Fruit fly (Drosophila melanogaster): ENCODE data around the gene CG43755.

Gene CG43755

DNA sequence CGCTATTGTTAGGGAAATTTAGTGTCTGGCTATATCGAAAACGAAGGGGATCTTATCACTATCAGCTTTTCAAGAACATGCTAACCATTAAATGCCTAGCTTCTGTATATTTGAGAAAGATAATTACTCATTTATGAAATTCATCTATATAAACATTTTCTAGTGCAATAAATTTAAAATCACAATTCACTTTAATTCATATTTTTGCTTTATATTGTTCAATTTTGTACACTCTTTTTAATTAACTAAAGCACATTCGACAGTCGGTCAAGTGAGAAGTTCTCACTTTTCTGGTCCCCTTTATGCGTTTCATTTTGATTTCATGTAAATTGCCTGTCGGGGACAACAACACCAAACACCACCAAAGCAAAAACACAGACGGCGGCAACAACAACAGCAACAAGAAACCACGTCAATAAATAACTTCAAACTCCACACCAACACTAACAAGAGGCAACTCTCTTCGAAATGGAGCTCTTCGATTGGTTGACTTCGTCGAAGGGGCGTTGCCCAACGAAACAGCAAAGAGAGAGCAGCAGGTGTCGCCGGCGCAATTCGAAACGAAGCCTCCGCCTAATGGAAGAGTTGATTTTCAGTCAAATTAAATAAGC, 38.9 kb upstream of the CG43755 start:
- no peak for TF ChIP-seq Vsx2 (GFP tag; optimal IDR thresholded peaks at IDR 0.05; ENCODE audit: partially characterized antibody)
- TF ChIP-seq psq (GFP tag; optimal IDR thresholded peaks at IDR 0.05) = peak; percentile 5

DNA sequence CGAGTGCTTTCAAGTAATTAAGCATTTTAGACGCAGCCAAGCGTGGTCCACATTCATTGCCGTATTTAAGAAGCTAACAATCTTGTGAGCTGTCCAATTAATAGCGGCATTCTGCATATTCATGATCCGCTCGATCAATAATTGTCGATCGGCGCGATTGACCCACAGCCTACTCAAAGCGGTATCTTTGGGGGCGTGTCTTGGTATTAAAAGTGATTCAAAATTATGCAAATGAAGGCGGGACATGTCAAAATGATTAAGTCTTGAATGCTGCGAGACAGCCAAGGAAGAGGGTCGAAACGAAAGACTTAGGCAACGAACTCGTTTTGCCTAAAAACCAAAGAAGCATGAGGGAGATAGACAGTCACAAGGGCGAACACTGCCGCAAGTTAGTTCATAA, 37.3 kb upstream of the CG43755 start:
- TF ChIP-seq jim (GFP tag; optimal IDR thresholded peaks at IDR 0.05) (no peak), h (GFP tag; optimal IDR thresholded peaks at IDR 0.05) (no peak), Sp1 (GFP tag; optimal IDR thresholded peaks at IDR 0.05) (no peak), pan (optimal IDR thresholded peaks at IDR 0.05) (no peak), CrebA (GFP tag; optimal IDR thresholded peaks at IDR 0.05; ENCODE audit: borderline replicate concordance) (no peak), HLH106 (tag; optimal IDR thresholded peaks at IDR 0.05) (no peak), rgr (GFP tag; optimal IDR thresholded peaks at IDR 0.05) (no peak), dsf (GFP tag; optimal IDR thresholded peaks at IDR 0.05; ENCODE audit: borderline replicate concordance) (no peak), CG9705 (GFP tag; optimal IDR thresholded peaks at IDR 0.05) (no peak), Dif (GFP tag; optimal IDR thresholded peaks at IDR 0.05; ENCODE audit: partially characterized antibody) (no peak), Rel (GFP tag; optimal IDR thresholded peaks at IDR 0.05) (no peak), Rel (tag; optimal IDR thresholded peaks at IDR 0.05) (no peak), psq (GFP tag; optimal IDR thresholded peaks at IDR 0.05) (no peak), brk (GFP tag; optimal IDR thresholded peaks at IDR 0.05) (no peak), dl (GFP tag; optimal IDR thresholded peaks at IDR 0.05; ENCODE audit: insufficient read depth in 1 of 2, partially characterized antibody in 2 of 2) (no peak), fru (GFP tag; optimal IDR thresholded peaks at IDR 0.05) (no peak), tai (GFP tag; optimal IDR thresholded peaks at IDR 0.05) (no peak), CG32264 (GFP tag; optimal IDR thresholded peaks at IDR 0.05) (no peak)

DNA sequence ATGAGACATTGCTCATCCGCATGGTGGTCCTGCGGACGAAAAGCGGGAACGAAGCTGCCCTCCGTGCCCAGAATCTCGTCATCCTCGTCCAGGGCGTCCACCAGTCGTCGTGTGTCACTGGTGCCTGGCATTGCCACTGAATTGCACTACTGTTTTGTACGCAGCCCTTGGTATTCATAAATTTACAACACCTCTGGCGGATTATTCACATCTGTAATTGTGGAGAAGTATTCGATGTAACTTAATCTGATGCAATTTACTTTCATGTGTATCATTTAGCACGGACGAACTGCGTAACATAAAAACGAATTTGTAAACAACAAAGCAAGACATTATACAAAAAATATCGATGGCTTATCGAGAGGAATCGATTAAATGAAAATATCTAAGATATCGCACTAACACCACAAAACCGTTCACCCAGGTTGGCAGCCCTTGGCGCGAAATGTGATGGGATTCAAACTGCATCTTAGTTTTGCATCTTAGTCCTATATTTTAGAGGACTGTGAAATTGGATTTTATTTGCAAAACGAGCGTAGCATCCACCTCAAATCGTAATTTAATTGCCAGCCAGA, 28.1 kb upstream of the CG43755 start, which contains the start of gene Ent1:
TSS of gene Ent1 (minus strand) at position 319 of the 575 bp plus-strand sequence.
- TF ChIP-seq HLH106 (tag; optimal IDR thresholded peaks at IDR 0.05) (no peak), Hr83 (GFP tag; optimal IDR thresholded peaks at IDR 0.05; ENCODE audit: poor library complexity, severe bottlenecking) (peak; percentile 0), usp (GFP tag; optimal IDR thresholded peaks at IDR 0.05) (no peak), ey (GFP tag; optimal IDR thresholded peaks at IDR 0.05) (no peak)

DNA sequence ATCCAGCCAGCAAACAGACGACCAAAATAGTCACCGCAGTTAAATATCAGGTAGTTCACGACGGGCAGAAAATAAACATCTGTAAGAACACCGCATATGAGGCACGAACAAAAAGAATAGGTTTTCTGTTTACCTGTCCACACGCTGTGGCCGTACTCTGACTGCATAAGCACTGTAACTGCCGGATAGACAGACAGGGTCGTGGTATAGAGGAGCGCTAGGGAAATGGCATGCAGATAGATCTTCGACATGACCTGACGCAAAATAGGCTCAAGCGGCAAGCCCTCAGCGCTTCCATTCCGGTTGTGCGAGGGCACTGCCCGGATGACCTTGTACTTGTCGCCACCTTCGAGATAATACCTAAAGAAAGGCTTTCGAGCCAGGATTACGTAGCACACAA, 26.7 kb upstream of the CG43755 start:
- TF ChIP-seq Dif (GFP tag; optimal IDR thresholded peaks at IDR 0.05; ENCODE audit: partially characterized antibody) (no peak), foxo (GFP tag; optimal IDR thresholded peaks at IDR 0.05) (no peak), dmrt93B (GFP tag; optimal IDR thresholded peaks at IDR 0.05) (no peak), rgr (GFP tag; optimal IDR thresholded peaks at IDR 0.05) (no peak), Abd-B (GFP tag; optimal IDR thresholded peaks at IDR 0.05) (no peak), CrebA (GFP tag; optimal IDR thresholded peaks at IDR 0.05; ENCODE audit: borderline replicate concordance) (no peak), CG32264 (GFP tag; optimal IDR thresholded peaks at IDR 0.05) (no peak), lola (GFP tag; optimal IDR thresholded peaks at IDR 0.05) (no peak), Sp1 (GFP tag; optimal IDR thresholded peaks at IDR 0.05) (no peak)

DNA sequence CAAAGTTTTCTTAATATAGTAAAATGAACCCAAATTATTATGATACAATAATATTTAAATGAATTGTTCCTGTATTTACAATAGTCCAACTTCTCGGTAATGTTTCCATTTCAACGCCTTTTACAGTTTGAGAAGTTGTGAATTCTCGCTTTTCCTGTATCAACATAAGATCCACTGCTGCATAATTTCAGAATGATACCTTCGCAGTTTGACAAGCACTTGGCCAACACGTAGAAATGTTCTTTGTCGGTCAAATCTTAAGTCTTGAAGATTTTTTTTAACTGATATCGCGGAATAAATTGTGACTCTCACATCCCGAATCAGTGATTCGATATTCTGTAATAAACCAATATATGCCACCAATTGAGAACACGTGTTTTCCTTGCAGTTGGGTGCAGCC, 18.0 kb upstream of the CG43755 start:
- TF ChIP-seq GATAd (GFP tag; optimal IDR thresholded peaks at IDR 0.05) (no peak), Jra (GFP tag; optimal IDR thresholded peaks at IDR 0.05) (no peak), Myc (optimal IDR thresholded peaks at IDR 0.05) (no peak), Abd-B (GFP tag; optimal IDR thresholded peaks at IDR 0.05) (no peak), Sp1 (GFP tag; optimal IDR thresholded peaks at IDR 0.05) (no peak), foxo (GFP tag; optimal IDR thresholded peaks at IDR 0.05) (no peak), Hr78 (GFP tag; optimal IDR thresholded peaks at IDR 0.05) (no peak)

DNA sequence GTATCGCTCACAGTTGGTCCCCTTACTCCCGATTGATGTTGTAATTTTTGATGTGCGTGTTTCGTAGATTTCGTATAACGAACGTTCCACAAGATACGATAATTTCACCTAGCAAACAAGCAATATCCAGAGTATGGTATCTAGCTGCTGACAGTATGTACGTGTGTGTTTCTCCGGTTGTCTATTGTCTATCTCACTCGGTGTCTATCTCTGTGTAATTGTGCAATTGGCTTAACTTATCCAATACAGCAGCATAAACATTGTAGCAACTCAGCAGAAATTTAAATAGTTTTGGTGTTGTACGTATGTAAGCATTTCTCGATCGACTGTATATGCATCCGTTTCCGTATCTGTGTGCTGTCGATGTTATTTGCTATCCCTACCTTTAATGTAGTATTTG, 17.2 kb upstream of the CG43755 start:
- no peak for TF ChIP-seq OdsH (GFP tag; optimal IDR thresholded peaks at IDR 0.05)
- TF ChIP-seq CG32264 (GFP tag; optimal IDR thresholded peaks at IDR 0.05) = no peak
- TF ChIP-seq tai (GFP tag; optimal IDR thresholded peaks at IDR 0.05) = no peak
- TF ChIP-seq dsf (GFP tag; optimal IDR thresholded peaks at IDR 0.05; ENCODE audit: borderline replicate concordance) = no peak
- no peak for TF ChIP-seq Hr78 (GFP tag; optimal IDR thresholded peaks at IDR 0.05)
- no peak for TF ChIP-seq fru (GFP tag; optimal IDR thresholded peaks at IDR 0.05)
- TF ChIP-seq br (GFP tag; optimal IDR thresholded peaks at IDR 0.05) = no peak
- no peak for TF ChIP-seq Hr83 (GFP tag; optimal IDR thresholded peaks at IDR 0.05; ENCODE audit: poor library complexity, severe bottlenecking)
- TF ChIP-seq HLH106 (tag; optimal IDR thresholded peaks at IDR 0.05) = no peak
- TF ChIP-seq brk (GFP tag; optimal IDR thresholded peaks at IDR 0.05) = no peak
- TF ChIP-seq dmrt93B (GFP tag; optimal IDR thresholded peaks at IDR 0.05) = no peak
- TF ChIP-seq foxo (GFP tag; optimal IDR thresholded peaks at IDR 0.05) = no peak
- TF ChIP-seq Jra (GFP tag; optimal IDR thresholded peaks at IDR 0.05) = no peak
